Fruit fly (Drosophila melanogaster) whole organism, prepupa: ENCODE data around the gene CalpB.

Experiments
- Blimp-1 ChIP-seq: fragments of 200-800 bp; sonication (Bioruptor generic); optimal IDR thresholded peaks from 3 replicates; lab custom pipeline; 2017; ENCODE audit warnings: missing biosample characterization, missing genetic modification characterization, mild to moderate bottlenecking, moderate library complexity, missing genetic modification reagents
- CG10631 ChIP-seq: fragments of 200-800 bp; sonication (Bioruptor generic); optimal IDR thresholded peaks from 2 replicates; lab custom pipeline; 2016; ENCODE audit warnings: missing biosample characterization, missing genetic modification characterization
- CG10669 ChIP-seq: fragments of 200-800 bp; sonication (Bioruptor generic); optimal IDR thresholded peaks from 3 replicates; lab custom pipeline; 2018; ENCODE audit warnings: missing biosample characterization, mild to moderate bottlenecking, missing genetic modification characterization, moderate library complexity
- CG11762 ChIP-seq: fragments of 200-800 bp; sonication (Bioruptor generic); optimal IDR thresholded peaks from 3 replicates; lab custom pipeline; 2016; ENCODE audit warnings: missing biosample characterization, missing genetic modification characterization; ENCODE audit not compliant: insufficient read depth
- CG11902 ChIP-seq: fragments of 200-800 bp; sonication (Bioruptor generic); optimal IDR thresholded peaks from 3 replicates; lab custom pipeline; 2016; ENCODE audit warnings: missing biosample characterization, missing genetic modification characterization
- CG15336 ChIP-seq: fragments of 200-800 bp; sonication (Bioruptor generic); IDR thresholded peaks from 2 replicates; pipeline ENCODE4 v1.3.6; 2022; ENCODE audit warnings: missing biosample characterization, missing genetic modification characterization
- CG1621 ChIP-seq: fragments of 200-800 bp; sonication (Bioruptor generic); optimal IDR thresholded peaks from 3 replicates; lab custom pipeline; 2018; ENCODE audit warnings: missing biosample characterization, mild to moderate bottlenecking, missing genetic modification characterization
- CG16779 ChIP-seq: fragments of 200-800 bp; sonication (Bioruptor generic); optimal IDR thresholded peaks from 3 replicates; lab custom pipeline; 2017; ENCODE audit warnings: missing biosample characterization, mild to moderate bottlenecking, missing genetic modification characterization
- CG3032 ChIP-seq: fragments of 200-800 bp; optimal IDR thresholded peaks from 2 replicates; lab custom pipeline; 2019; ENCODE audit warnings: missing biosample characterization, mild to moderate bottlenecking, missing genetic modification characterization, moderate library complexity
- CG32006 ChIP-seq: fragments of 200-800 bp; sonication (Bioruptor generic); optimal IDR thresholded peaks from 3 replicates; lab custom pipeline; 2017; ENCODE audit warnings: missing biosample characterization, mild to moderate bottlenecking, missing genetic modification characterization
- CG3919 ChIP-seq: fragments of 200-800 bp; sonication (Bioruptor generic); optimal IDR thresholded peaks from 3 replicates; lab custom pipeline; 2016; ENCODE audit warnings: missing biosample characterization, missing genetic modification characterization
- CG6163 ChIP-seq: fragments of 200-800 bp; sonication (Bioruptor generic); IDR thresholded peaks from 3 replicates; pipeline ENCODE4 v1.3.6; 2022; ENCODE audit warnings: missing biosample characterization, missing genetic modification characterization
- CG6276 ChIP-seq: fragments of 200-800 bp; sonication (Bioruptor generic); optimal IDR thresholded peaks from 2 replicates; lab custom pipeline; 2017; ENCODE audit warnings: missing biosample characterization, mild to moderate bottlenecking, missing genetic modification characterization
- CG6792 ChIP-seq: fragments of 200-800 bp; sonication (Bioruptor generic); optimal IDR thresholded peaks from 3 replicates; lab custom pipeline; 2016; ENCODE audit warnings: missing biosample characterization, missing genetic modification characterization
- CG6808 ChIP-seq: fragments of 200-800 bp; sonication (Bioruptor generic); optimal IDR thresholded peaks from 3 replicates; lab custom pipeline; 2017; ENCODE audit warnings: missing biosample characterization, missing genetic modification characterization, mild to moderate bottlenecking, moderate library complexity, missing genetic modification reagents
- CG7368 ChIP-seq: fragments of 200-800 bp; sonication (Bioruptor generic); optimal IDR thresholded peaks from 3 replicates; lab custom pipeline; 2016; ENCODE audit warnings: missing biosample characterization, missing genetic modification characterization
- CG8119 ChIP-seq: fragments of 200-800 bp; sonication (Bioruptor generic); IDR thresholded peaks from 3 replicates; pipeline ENCODE4 v1.3.6; 2022; ENCODE audit warnings: missing biosample characterization, missing genetic modification characterization
- CG8632 ChIP-seq: fragments of 200-800 bp; sonication (Bioruptor generic); optimal IDR thresholded peaks from 3 replicates; lab custom pipeline; 2016; ENCODE audit warnings: missing biosample characterization, missing genetic modification characterization
- CG9139 ChIP-seq: fragments of 200-800 bp; sonication (Bioruptor generic); optimal IDR thresholded peaks from 3 replicates; lab custom pipeline; 2017; ENCODE audit warnings: missing biosample characterization, mild to moderate bottlenecking, missing genetic modification characterization
- Eip75B ChIP-seq: fragments of 200-800 bp; sonication (Bioruptor generic); optimal IDR thresholded peaks from 3 replicates; lab custom pipeline; 2016; ENCODE audit warnings: missing biosample characterization, missing genetic modification characterization
- Eip78C ChIP-seq: fragments of 200-800 bp; sonication (Bioruptor generic); peaks from one replicate; lab custom pipeline; 2016; ENCODE audit warnings: missing biosample characterization, missing genetic modification characterization
- Ets21C ChIP-seq: fragments of 200-800 bp; sonication (Bioruptor generic); optimal IDR thresholded peaks from 3 replicates; lab custom pipeline; 2016; ENCODE audit warnings: missing biosample characterization, missing genetic modification characterization
- Ets96B ChIP-seq: fragments of 200-800 bp; optimal IDR thresholded peaks from 2 replicates; lab custom pipeline; 2019; ENCODE audit warnings: missing biosample characterization, mild to moderate bottlenecking, missing genetic modification characterization, moderate library complexity
- Gug ChIP-seq: fragments of 200-800 bp; sonication (Bioruptor generic); IDR thresholded peaks from 2 replicates; pipeline ENCODE4 v1.3.6; 2022; ENCODE audit warnings: missing biosample characterization, missing genetic modification characterization
- Lpt ChIP-seq: fragments of 200-800 bp; sonication (Bioruptor generic); optimal IDR thresholded peaks from 3 replicates; lab custom pipeline; 2016; ENCODE audit warnings: missing biosample characterization, missing genetic modification characterization
- OdsH ChIP-seq: fragments of 200-800 bp; sonication (Bioruptor generic); optimal IDR thresholded peaks from 3 replicates; lab custom pipeline; 2016; ENCODE audit warnings: missing biosample characterization, missing genetic modification characterization
- Sox14 ChIP-seq: fragments of 200-800 bp; sonication (Bioruptor generic); optimal IDR thresholded peaks from 3 replicates; lab custom pipeline; 2016; ENCODE audit warnings: missing biosample characterization, missing genetic modification characterization
- achi ChIP-seq: fragments of 200-800 bp; sonication (Bioruptor generic); optimal IDR thresholded peaks from 3 replicates; lab custom pipeline; 2016; ENCODE audit warnings: missing biosample characterization, missing genetic modification characterization
- acj6 ChIP-seq: fragments of 200-800 bp; sonication (Bioruptor generic); optimal IDR thresholded peaks from 3 replicates; lab custom pipeline; 2016; ENCODE audit warnings: missing biosample characterization, missing genetic modification characterization
- dac ChIP-seq: fragments of 200-800 bp; sonication (Bioruptor generic); optimal IDR thresholded peaks from 2 replicates; lab custom pipeline; 2017; ENCODE audit warnings: missing biosample characterization, mild to moderate bottlenecking, missing genetic modification characterization
- dsx ChIP-seq: fragments of 200-800 bp; optimal IDR thresholded peaks from 3 replicates; lab custom pipeline; 2019; ENCODE audit warnings: missing biosample characterization, mild to moderate bottlenecking, missing genetic modification characterization, moderate library complexity; ENCODE audit not compliant: poor library complexity, severe bottlenecking
- eg ChIP-seq: fragments of 200-800 bp; sonication (Bioruptor generic); IDR thresholded peaks from 3 replicates; pipeline ENCODE4 v1.3.6; 2022; ENCODE audit warnings: missing biosample characterization, missing genetic modification characterization
- fd59A ChIP-seq: fragments of 200-800 bp; sonication (Bioruptor generic); optimal IDR thresholded peaks from 2 replicates; lab custom pipeline; 2017; ENCODE audit warnings: missing biosample characterization, mild to moderate bottlenecking, missing genetic modification characterization, missing genetic modification reagents
- lz ChIP-seq: fragments of 200-800 bp; sonication (Bioruptor generic); optimal IDR thresholded peaks from 3 replicates; lab custom pipeline; 2016; ENCODE audit warnings: missing biosample characterization, missing genetic modification characterization
- net ChIP-seq: fragments of 200-800 bp; sonication (Bioruptor generic); optimal IDR thresholded peaks from 3 replicates; lab custom pipeline; 2016; ENCODE audit warnings: missing biosample characterization, missing genetic modification characterization
- pdm3 ChIP-seq: fragments of 200-800 bp; sonication (Bioruptor generic); optimal IDR thresholded peaks from 3 replicates; lab custom pipeline; 2016; ENCODE audit warnings: missing biosample characterization, missing genetic modification characterization
- salr ChIP-seq, 2 experiments: fragments of 200-800 bp; sonication (Bioruptor generic); optimal IDR thresholded peaks; 3 replicates each; lab custom pipeline; 2016 to 2018; ENCODE audit warnings: missing biosample characterization in 2 of 2, missing genetic modification characterization in 2 of 2, mild to moderate bottlenecking in 1 of 2
- spab ChIP-seq: fragments of 200-800 bp; sonication (Bioruptor generic); optimal IDR thresholded peaks from 2 replicates; lab custom pipeline; 2017; ENCODE audit warnings: missing biosample characterization, mild to moderate bottlenecking, missing genetic modification characterization, missing genetic modification reagents
- ss ChIP-seq, 2 experiments: fragments of 200-800 bp; sonication (Bioruptor generic); optimal IDR thresholded peaks; 2 replicates in 1 of 2; 3 replicates in 1 of 2; lab custom pipeline; 2017 to 2018; ENCODE audit warnings: mild to moderate bottlenecking in 2 of 2, missing biosample characterization in 2 of 2, missing genetic modification characterization in 2 of 2, moderate library complexity in 1 of 2
- svp ChIP-seq: fragments of 200-800 bp; sonication (Bioruptor generic); peaks from one replicate; lab custom pipeline; 2016; ENCODE audit warnings: missing biosample characterization, missing genetic modification characterization
- topi ChIP-seq: fragments of 200-800 bp; sonication (Bioruptor generic); optimal IDR thresholded peaks from 3 replicates; lab custom pipeline; 2016; ENCODE audit warnings: missing biosample characterization, missing genetic modification characterization
- vri ChIP-seq: fragments of 200-800 bp; sonication (Bioruptor generic); optimal IDR thresholded peaks from 3 replicates; lab custom pipeline; 2016; ENCODE audit warnings: missing biosample characterization, mild to moderate bottlenecking, missing genetic modification characterization

Gene CalpB

dm6 chr3L:9847420-9847977, 41.1 kb upstream of the CalpB start (continued):
- TF ChIP-seq vri, result peak; percentile 86
- TF ChIP-seq CG11762 (GFP tag; lab: Kevin White, UChicago), result no peak

dm6 chr3L:9848744-9849143, 39.8 kb upstream of the CalpB start:
- peak; percentile 83 for TF ChIP-seq CG10669 (GFP tag; lab: Kevin White, UChicago)
- peak; percentile 56 for TF ChIP-seq pdm3 (GFP tag; lab: Kevin White, UChicago)
- no peak for TF ChIP-seq Gug (GFP tag; lab: Robert Waterston, UW)
- TF ChIP-seq acj6 (GFP tag; lab: Kevin White, UChicago), result no peak
- no peak for TF ChIP-seq Blimp-1 (GFP tag; lab: Kevin White, UChicago)
- no peak for TF ChIP-seq Ets21C (GFP tag; lab: Kevin White, UChicago)
- TF ChIP-seq CG11902 (GFP tag; lab: Kevin White, UChicago), result no peak
- peak; percentile 91 for TF ChIP-seq CG6808 (GFP tag; lab: Kevin White, UChicago)
- TF ChIP-seq CG7368 (GFP tag; lab: Kevin White, UChicago), result peak; percentile 38
- TF ChIP-seq OdsH (GFP tag; lab: Kevin White, UChicago), result peak; percentile 41
- peak; percentile 83 for TF ChIP-seq CG16779
- TF ChIP-seq lz, result no peak
- TF ChIP-seq CG8632 (GFP tag; lab: Kevin White, UChicago), result peak; percentile 46
- peak; percentile 85 for TF ChIP-seq eg (GFP tag; lab: Robert Waterston, UW)
- no peak for TF ChIP-seq svp (GFP tag; lab: Kevin White, UChicago)
- TF ChIP-seq ss (GFP tag; optimal IDR thresholded peaks at IDR 0.05; lab: Kevin White, UChicago), result peak; percentile 90 to 91
- peak; percentile 65 for TF ChIP-seq Eip75B
- TF ChIP-seq fd59A (GFP tag; lab: Kevin White, UChicago), result peak; percentile 41
- peak; percentile 91 for TF ChIP-seq CG6163 (GFP tag; lab: Robert Waterston, UW)
- TF ChIP-seq CG3919 (GFP tag; lab: Kevin White, UChicago), result peak; percentile 58
- peak; percentile 27 to 67 for TF ChIP-seq salr (GFP tag; optimal IDR thresholded peaks at IDR 0.05; lab: Kevin White, UChicago)
- TF ChIP-seq CG8119, result peak; percentile 84
- TF ChIP-seq CG6792, result no peak
- no peak for TF ChIP-seq Eip78C (GFP tag; lab: Kevin White, UChicago)
- peak; percentile 69 for TF ChIP-seq CG15336
- TF ChIP-seq dsx (GFP tag; lab: Kevin White, UChicago), result peak; percentile 66
- TF ChIP-seq CG32006 (GFP tag; lab: Kevin White, UChicago), result peak; percentile 55
- peak; percentile 34 for TF ChIP-seq Sox14
- TF ChIP-seq Lpt (GFP tag; lab: Kevin White, UChicago), result peak; percentile 84
- TF ChIP-seq spab, result peak; percentile 73
- peak; percentile 91 for TF ChIP-seq CG9139
- peak; percentile 67 for TF ChIP-seq net
- TF ChIP-seq achi (GFP tag; lab: Kevin White, UChicago), result peak; percentile 45
- TF ChIP-seq CG6276 (GFP tag; lab: Kevin White, UChicago), result peak; percentile 85
- TF ChIP-seq topi (GFP tag; lab: Kevin White, UChicago), result no peak
- TF ChIP-seq dac, result peak; percentile 8
- peak; percentile 64 for TF ChIP-seq CG1621
- peak; percentile 7 for TF ChIP-seq CG10631 (GFP tag; lab: Kevin White, UChicago)
- peak; percentile 73 for TF ChIP-seq CG3032 (tag; lab: Kevin White, UChicago)
- TF ChIP-seq Ets96B, result peak; percentile 75
- peak; percentile 43 for TF ChIP-seq CG11762 (GFP tag; lab: Kevin White, UChicago)
